Worm (Caenorhabditis elegans): ENCODE results near the gene wago-5.

wago-5 gene

ce11 chrII:5797348-5797977, 17.8 kb downstream of the wago-5 start, which contains the start of the genes msp-63 and msp-142:
Gene msp-63 (minus strand): TSS chrII:5797448.
Gene msp-142 (plus strand): TSS chrII:5797927.
- no peak for TF ChIP-seq ceh-83 (GFP tag; optimal IDR thresholded peaks at IDR 0.05)
- TF ChIP-seq cnd-1 (tag; optimal IDR thresholded peaks at IDR 0.05), result no peak
- no peak for TF ChIP-seq ztf-11 (tag; optimal IDR thresholded peaks at IDR 0.05)
- no peak for TF ChIP-seq nhr-28 (tag; optimal IDR thresholded peaks at IDR 0.05)
- TF ChIP-seq nhr-237 (tag; optimal IDR thresholded peaks at IDR 0.05), result no peak
- TF ChIP-seq sptf-1 (tag; optimal IDR thresholded peaks at IDR 0.05), result no peak
- no peak for TF ChIP-seq ceh-39 (tag; optimal IDR thresholded peaks at IDR 0.05)
- TF ChIP-seq drap-1 (GFP tag; optimal IDR thresholded peaks at IDR 0.05), result no peak
- no peak for TF ChIP-seq zip-8 (tag; optimal IDR thresholded peaks at IDR 0.05)
- TF ChIP-seq tbx-8 (GFP tag; optimal IDR thresholded peaks at IDR 0.05), result no peak
- no peak for TF ChIP-seq lsy-2 (tag; optimal IDR thresholded peaks at IDR 0.05)
- TF ChIP-seq sem-2 (GFP tag; optimal IDR thresholded peaks at IDR 0.05), result no peak
- no peak for TF ChIP-seq elt-3 (tag; optimal IDR thresholded peaks at IDR 0.05)
- no peak for TF ChIP-seq elt-1 (tag; optimal IDR thresholded peaks at IDR 0.05; ENCODE audit: borderline replicate concordance, insufficient read depth)
- no peak for TF ChIP-seq mep-1 (tag; optimal IDR thresholded peaks at IDR 0.05)
- TF ChIP-seq lin-13 (tag; optimal IDR thresholded peaks at IDR 0.05), result no peak
- no peak for TF ChIP-seq hlh-1 (tag; optimal IDR thresholded peaks at IDR 0.05)
- no peak for TF ChIP-seq lin-32 (GFP tag; optimal IDR thresholded peaks at IDR 0.05)
- no peak for TF ChIP-seq flh-1 (GFP tag; optimal IDR thresholded peaks at IDR 0.05)

ce11 chrII:5794195-5794594, 21.1 kb downstream of the wago-5 start, which contains the start of gene acdh-8:
Gene acdh-8 (plus strand): TSS chrII:5794495.
- no peak for TF ChIP-seq nhr-28 (tag; optimal IDR thresholded peaks at IDR 0.05)
- TF ChIP-seq mep-1 (tag; optimal IDR thresholded peaks at IDR 0.05), result no peak
- no peak for TF ChIP-seq ces-1 (GFP tag; optimal IDR thresholded peaks at IDR 0.05)
- TF ChIP-seq flh-1 (GFP tag; optimal IDR thresholded peaks at IDR 0.05), result no peak
- TF ChIP-seq sptf-1 (tag; optimal IDR thresholded peaks at IDR 0.05), result no peak
- no peak for TF ChIP-seq nhr-76 (tag; optimal IDR thresholded peaks at IDR 0.05)
- no peak for TF ChIP-seq lsy-2 (tag; optimal IDR thresholded peaks at IDR 0.05)
- no peak for TF ChIP-seq blmp-1 (tag; optimal IDR thresholded peaks at IDR 0.05)
- TF ChIP-seq bed-3 (GFP tag; optimal IDR thresholded peaks at IDR 0.05), result no peak
- TF ChIP-seq M03D4.4 (tag; optimal IDR thresholded peaks at IDR 0.05), result no peak
- TF ChIP-seq mls-2 (tag; optimal IDR thresholded peaks at IDR 0.05), result no peak
- no peak for TF ChIP-seq pha-4 (tag; optimal IDR thresholded peaks at IDR 0.05)
- TF ChIP-seq elt-1 (tag; optimal IDR thresholded peaks at IDR 0.05; ENCODE audit: borderline replicate concordance, insufficient read depth), result no peak
- no peak for TF ChIP-seq zip-8 (tag; optimal IDR thresholded peaks at IDR 0.05)
- no peak for TF ChIP-seq hlh-1 (tag; optimal IDR thresholded peaks at IDR 0.05)

- TF ChIP-seq nhr-237 (tag; optimal IDR thresholded peaks at IDR 0.05) (no peak), ceh-83 (GFP tag; optimal IDR thresholded peaks at IDR 0.05) (no peak), elt-1 (tag; optimal IDR thresholded peaks at IDR 0.05; ENCODE audit: borderline replicate concordance, insufficient read depth) (no peak), lin-32 (GFP tag; optimal IDR thresholded peaks at IDR 0.05) (no peak), drap-1 (GFP tag; optimal IDR thresholded peaks at IDR 0.05) (no peak), pha-4 (tag; optimal IDR thresholded peaks at IDR 0.05) (no peak), hlh-1 (tag; optimal IDR thresholded peaks at IDR 0.05) (no peak), mab-5 (tag; optimal IDR thresholded peaks at IDR 0.05) (no peak)
Observed at ce11 chrII:5792490-5792889, 22.8 kb downstream of the wago-5 start, which contains the start of gene K05F1.14. Gene K05F1.14 (minus strand): TSS chrII:5792590.

ce11 chrII:5790313-5790773, 24.9 kb downstream of the wago-5 start, which contains the start of gene lect-2:
Gene lect-2 (plus strand): TSS chrII:5790723.
- TF ChIP-seq nhr-2 (tag; optimal IDR thresholded peaks at IDR 0.05) (peak; percentile 35), elt-1 (tag; optimal IDR thresholded peaks at IDR 0.05; ENCODE audit: borderline replicate concordance, insufficient read depth) (peak; percentile 84), ceh-43 (GFP tag; optimal IDR thresholded peaks at IDR 0.05) (no peak), mep-1 (tag; optimal IDR thresholded peaks at IDR 0.05) (no peak), flh-1 (GFP tag; optimal IDR thresholded peaks at IDR 0.05) (no peak), hlh-1 (tag; optimal IDR thresholded peaks at IDR 0.05) (peak; percentile 94), unc-62 (GFP tag; optimal IDR thresholded peaks at IDR 0.05) (peak; percentile 28), unc-120 (tag; optimal IDR thresholded peaks at IDR 0.05; ENCODE audit: poor library complexity, severe bottlenecking) (peak; percentile 6), snpc-4 (tag; optimal IDR thresholded peaks at IDR 0.05) (no peak), mab-5 (tag; optimal IDR thresholded peaks at IDR 0.05) (no peak)

Measured in whole organism, mixed stage, embryonic.